Fruit fly (Drosophila melanogaster): Measurements from ENCODE around the gene rdgA.

The rdgA gene

dm6 chrX:9040855-9041254 is 134.0 kb downstream of the rdgA start (continued):
- TF ChIP-seq E2f2 (GFP tag; IDR thresholded peaks at IDR 0.05) (peak; percentile 63), CG31224 (GFP tag; IDR thresholded peaks at IDR 0.05) (no peak), CG34376 (GFP tag; optimal IDR thresholded peaks at IDR 0.05) (no peak), dimm (GFP tag; IDR thresholded peaks at IDR 0.05) (no peak), CG12104 (GFP tag; optimal IDR thresholded peaks at IDR 0.05) (no peak), CG34422 (GFP tag; IDR thresholded peaks at IDR 0.05) (no peak), ham (GFP tag; IDR thresholded peaks at IDR 0.05) (no peak), gce (GFP tag; IDR thresholded peaks at IDR 0.05) (no peak), Myb (GFP tag; optimal IDR thresholded peaks at IDR 0.05) (peak; percentile 38), CG8290 (GFP tag; optimal IDR thresholded peaks at IDR 0.05) (no peak), CG8290 (tag; optimal IDR thresholded peaks at IDR 0.05) (no peak), Lhr (GFP tag; optimal IDR thresholded peaks at IDR 0.05) (peak; percentile 28)

DNA sequence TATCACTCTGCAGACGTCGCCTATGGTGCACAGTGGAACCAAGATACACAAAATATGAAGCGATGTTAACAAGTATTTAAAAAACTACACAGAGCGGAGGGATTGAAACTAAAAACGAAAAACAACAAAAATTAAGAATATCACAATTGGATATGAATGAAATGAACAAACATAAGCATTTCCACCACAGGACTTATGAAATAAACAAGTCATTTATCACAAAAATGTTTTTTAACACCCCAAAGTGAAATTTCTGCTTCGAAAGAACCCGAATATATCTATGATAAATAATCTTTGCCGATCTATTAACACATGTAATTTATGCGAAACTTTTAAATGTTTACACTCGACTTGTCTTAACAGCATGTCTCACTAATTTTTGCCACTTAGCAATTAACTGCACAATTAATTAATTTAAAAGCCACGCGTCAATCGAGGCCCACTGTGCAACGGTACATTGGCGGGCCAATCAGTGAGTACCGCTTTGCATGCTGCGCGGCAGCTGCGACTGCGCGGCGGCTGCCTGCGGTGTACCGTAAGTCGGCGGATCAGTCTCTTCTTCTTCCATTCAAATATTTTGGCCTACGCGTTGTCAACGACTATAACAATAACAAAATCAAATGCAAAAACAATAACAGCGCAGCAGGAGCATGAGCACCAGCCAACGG is 135.1 kb downstream of the rdgA start:
- TF ChIP-seq jing (GFP tag; optimal IDR thresholded peaks at IDR 0.05), result peak; percentile 9
- TF ChIP-seq CG9876 (GFP tag; optimal IDR thresholded peaks at IDR 0.05), result no peak
- no peak for TF ChIP-seq Nf-YA (GFP tag; IDR thresholded peaks at IDR 0.05)
- no peak for TF ChIP-seq unc-4 (GFP tag; IDR thresholded peaks at IDR 0.05; ENCODE audit: partially characterized antibody)
- TF ChIP-seq CG43689 (GFP tag; IDR thresholded peaks at IDR 0.05), result no peak
- TF ChIP-seq Poxn (GFP tag; IDR thresholded peaks at IDR 0.05), result no peak
- no peak for TF ChIP-seq Spps (tag; optimal IDR thresholded peaks at IDR 0.05)
- TF ChIP-seq CG13296 (GFP tag; optimal IDR thresholded peaks at IDR 0.05), result no peak
- TF ChIP-seq lola (GFP tag; optimal IDR thresholded peaks at IDR 0.05), result peak in 1 of 3 experiments; percentile 79
- no peak for TF ChIP-seq pan (optimal IDR thresholded peaks at IDR 0.05)
- peak in 1 of 2 experiments; percentile 50 for TF ChIP-seq pan (GFP tag; optimal IDR thresholded peaks at IDR 0.05 in 1 of 2, IDR thresholded peaks at IDR 0.05 in 1 of 2)
- peak; percentile 27 for TF ChIP-seq Asciz (GFP tag; optimal IDR thresholded peaks at IDR 0.05)
- TF ChIP-seq maf-S (GFP tag; optimal IDR thresholded peaks at IDR 0.05), result no peak
- no peak for TF ChIP-seq trh (GFP tag; optimal IDR thresholded peaks at IDR 0.05)
- no peak for TF ChIP-seq CG13287 (GFP tag; IDR thresholded peaks at IDR 0.05; ENCODE audit: partially characterized antibody)
- no peak for TF ChIP-seq lbe (GFP tag; optimal IDR thresholded peaks at IDR 0.05)
- TF ChIP-seq TFAM (GFP tag; optimal IDR thresholded peaks at IDR 0.05), result no peak
- TF ChIP-seq CG2889 (GFP tag; IDR thresholded peaks at IDR 0.05), result no peak
- TF ChIP-seq CG5953 (GFP tag; IDR thresholded peaks at IDR 0.05), result no peak
- TF ChIP-seq hb (GFP tag; IDR thresholded peaks at IDR 0.05; ENCODE audit: partially characterized antibody), result no peak
- peak; percentile 94 for TF ChIP-seq sens (GFP tag)
- TF ChIP-seq twi (tag; optimal IDR thresholded peaks at IDR 0.05), result no peak
- no peak for TF ChIP-seq yki (optimal IDR thresholded peaks at IDR 0.05)
- TF ChIP-seq bowl (GFP tag; IDR thresholded peaks at IDR 0.05), result no peak
- TF ChIP-seq Gug (GFP tag; IDR thresholded peaks at IDR 0.05), result no peak
- TF ChIP-seq ci (GFP tag; IDR thresholded peaks at IDR 0.05), result peak; percentile 5; the same call in 1 of the 3 replicates
- no peak for TF ChIP-seq CG8478 (optimal IDR thresholded peaks at IDR 0.05)
- no peak for TF ChIP-seq salm (tag; optimal IDR thresholded peaks at IDR 0.05)
- TF ChIP-seq CG8290 (GFP tag; optimal IDR thresholded peaks at IDR 0.05), result no peak
- peak in 1 of 2 experiments; percentile 2 for TF ChIP-seq CG8290 (tag; optimal IDR thresholded peaks at IDR 0.05)
- TF ChIP-seq psq (GFP tag; optimal IDR thresholded peaks at IDR 0.05), result no peak
- no peak for TF ChIP-seq Dll (GFP tag; IDR thresholded peaks at IDR 0.05; ENCODE audit: partially characterized antibody)
- no peak for TF ChIP-seq chm (GFP tag; IDR thresholded peaks at IDR 0.05)
- TF ChIP-seq H15 (GFP tag; IDR thresholded peaks at IDR 0.05), result no peak
- TF ChIP-seq Dbx (GFP tag; IDR thresholded peaks at IDR 0.05), result no peak
- TF ChIP-seq onecut (GFP tag; IDR thresholded peaks at IDR 0.05), result peak; percentile 34; the same call in 1 of the 2 replicates
- TF ChIP-seq MESR4 (GFP tag; optimal IDR thresholded peaks at IDR 0.05), result no peak
- no peak for TF ChIP-seq Lim3 (GFP tag; IDR thresholded peaks at IDR 0.05)
- no peak for TF ChIP-seq Adf1 (GFP tag; IDR thresholded peaks at IDR 0.05)
- no peak for TF ChIP-seq Sry-β (GFP tag; optimal IDR thresholded peaks at IDR 0.05)
- no peak for TF ChIP-seq tap (tag; optimal IDR thresholded peaks at IDR 0.05)
- peak; percentile 34; the same call in 1 of the 2 replicates for TF ChIP-seq danr (GFP tag; IDR thresholded peaks at IDR 0.05)

All from whole organism, embryonic.